Worm (Caenorhabditis elegans): ENCODE data around the gene Y59C2A.3.

The Y59C2A.3 gene

DNA sequence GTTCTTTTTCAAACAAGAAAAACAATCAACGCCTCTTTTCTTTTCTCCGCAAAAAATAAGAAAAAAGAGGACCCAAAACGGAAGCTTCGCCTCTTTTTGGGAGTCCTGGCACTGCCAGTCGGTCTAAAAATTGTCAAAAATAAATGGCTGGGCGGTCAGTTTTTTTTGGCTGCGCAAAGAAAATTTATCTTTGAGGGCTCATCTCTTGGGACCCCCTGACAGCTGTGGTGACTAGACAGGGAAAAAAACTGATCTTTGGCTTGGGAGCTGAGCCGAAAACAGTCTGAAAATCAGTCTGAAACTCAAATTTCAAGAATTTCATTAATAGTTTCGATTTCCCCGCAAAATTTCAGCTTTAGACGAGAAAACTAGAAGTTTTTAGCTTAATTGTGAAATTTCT lies 29.2 kb downstream of the Y59C2A.3 start:
- TF ChIP-seq scrt-1 (GFP tag; IDR thresholded peaks at IDR 0.05) (no peak), ceh-36 (tag; optimal IDR thresholded peaks at IDR 0.05) (no peak), sea-1 (GFP tag; conservative IDR thresholded peaks at IDR 0.05) (no peak), hmbx-1 (tag; optimal IDR thresholded peaks at IDR 0.05) (no peak)

DNA sequence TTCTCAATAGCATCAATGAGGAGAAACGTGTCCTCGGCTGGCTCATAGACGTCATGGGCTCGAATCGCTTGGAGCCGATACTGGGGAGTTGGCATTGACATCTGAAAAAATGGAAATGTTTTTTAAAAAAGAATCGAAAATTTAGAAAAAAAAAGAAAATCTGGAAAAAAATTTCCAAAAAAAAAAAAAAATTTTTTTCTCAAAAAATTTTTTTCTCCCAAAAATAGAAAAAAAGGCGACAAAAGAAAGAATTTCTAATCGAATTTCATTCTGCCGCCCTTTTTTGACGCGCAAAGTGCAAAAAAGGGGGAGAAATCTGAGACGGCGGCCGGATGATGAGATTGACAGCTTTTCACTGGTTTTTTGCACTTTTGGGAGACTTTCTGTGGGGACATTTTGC lies 30.4 kb downstream of the Y59C2A.3 start, which contains the start of gene mtq-2:
TSS of gene mtq-2 (minus strand) at position 101 of the 400 bp plus-strand sequence.
- no peak for TF ChIP-seq ama-1 (optimal IDR thresholded peaks at IDR 0.05)
- no peak for TF ChIP-seq pes-1 (GFP tag; IDR thresholded peaks at IDR 0.05)
- no peak for TF ChIP-seq ets-7 (tag; optimal IDR thresholded peaks at IDR 0.05)
- TF ChIP-seq tbx-37 (GFP tag; conservative IDR thresholded peaks at IDR 0.05): no peak
- no peak for TF ChIP-seq hmbx-1 (tag; optimal IDR thresholded peaks at IDR 0.05)
- no peak for TF ChIP-seq ceh-36 (tag; optimal IDR thresholded peaks at IDR 0.05)
- TF ChIP-seq hmg-4 (GFP tag; optimal IDR thresholded peaks at IDR 0.05): no peak
- TF ChIP-seq scrt-1 (GFP tag; IDR thresholded peaks at IDR 0.05): no peak
- no peak for TF ChIP-seq tra-4 (tag; optimal IDR thresholded peaks at IDR 0.05)
- no peak for TF ChIP-seq tbx-11 (GFP tag; IDR thresholded peaks at IDR 0.05)
- no peak for TF ChIP-seq sea-1 (GFP tag; conservative IDR thresholded peaks at IDR 0.05)
- no peak for TF ChIP-seq B0310.2 (tag; optimal IDR thresholded peaks at IDR 0.05)
- no peak for TF ChIP-seq flt-1 (GFP tag; IDR thresholded peaks at IDR 0.05)

DNA sequence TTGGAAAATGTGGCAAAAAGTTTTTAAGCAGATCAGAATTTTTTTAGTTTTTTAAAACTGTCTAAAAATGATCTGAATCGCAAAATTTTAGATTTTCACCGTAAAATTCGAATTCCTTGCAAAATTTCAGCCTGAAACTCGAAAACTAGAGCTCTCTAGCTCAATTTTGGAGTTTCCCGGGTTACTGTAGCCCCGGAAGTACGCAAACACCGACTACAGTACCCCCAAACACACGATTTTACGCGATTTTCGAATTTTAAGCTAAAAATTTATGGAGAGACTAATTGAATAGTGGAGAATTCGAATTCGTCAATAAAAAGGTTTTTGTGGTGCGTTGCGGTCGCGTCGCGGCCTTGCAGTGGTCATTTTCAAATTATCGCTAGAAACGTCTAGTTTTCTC lies 33.0 kb downstream of the Y59C2A.3 start:
- TF ChIP-seq ceh-13 (GFP tag; optimal IDR thresholded peaks at IDR 0.05): no peak
- TF ChIP-seq tra-4 (tag; optimal IDR thresholded peaks at IDR 0.05): no peak

DNA sequence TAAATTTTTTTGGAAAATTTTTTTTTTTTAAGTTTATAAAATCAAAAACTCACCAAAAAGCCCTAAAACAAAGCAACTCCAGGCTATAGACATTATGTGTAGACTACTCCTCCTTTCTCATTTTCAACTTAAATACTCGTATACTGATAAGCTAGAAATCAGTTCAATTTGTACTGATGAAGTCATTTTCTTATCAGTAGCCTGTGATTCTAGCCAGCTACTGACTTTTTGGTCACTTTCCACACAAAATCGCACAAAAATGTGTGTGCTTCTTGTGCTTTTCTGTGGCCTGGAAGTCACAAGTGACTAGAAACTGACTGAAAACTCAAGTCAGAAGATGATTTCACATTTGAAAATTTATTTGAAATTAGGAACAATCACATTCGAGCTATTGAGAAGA lies 33.4 kb downstream of the Y59C2A.3 start, which contains the start of gene gba-2:
TSS of gene gba-2 (minus strand) at position 106 of the 400 bp plus-strand sequence.
- TF ChIP-seq ceh-36 (tag; optimal IDR thresholded peaks at IDR 0.05) (no peak), tbx-11 (GFP tag; IDR thresholded peaks at IDR 0.05) (no peak), flt-1 (GFP tag; IDR thresholded peaks at IDR 0.05) (no peak), B0310.2 (tag; optimal IDR thresholded peaks at IDR 0.05) (no peak), hnd-1 (tag; optimal IDR thresholded peaks at IDR 0.05) (no peak), hmbx-1 (tag; optimal IDR thresholded peaks at IDR 0.05) (no peak), aly-1 (tag; optimal IDR thresholded peaks at IDR 0.05) (no peak), tbx-37 (GFP tag; conservative IDR thresholded peaks at IDR 0.05) (no peak), F13C5.2 (tag; optimal IDR thresholded peaks at IDR 0.05) (no peak), ets-7 (tag; optimal IDR thresholded peaks at IDR 0.05) (no peak), ceh-13 (GFP tag; optimal IDR thresholded peaks at IDR 0.05) (no peak), tra-4 (tag; optimal IDR thresholded peaks at IDR 0.05) (no peak)

DNA sequence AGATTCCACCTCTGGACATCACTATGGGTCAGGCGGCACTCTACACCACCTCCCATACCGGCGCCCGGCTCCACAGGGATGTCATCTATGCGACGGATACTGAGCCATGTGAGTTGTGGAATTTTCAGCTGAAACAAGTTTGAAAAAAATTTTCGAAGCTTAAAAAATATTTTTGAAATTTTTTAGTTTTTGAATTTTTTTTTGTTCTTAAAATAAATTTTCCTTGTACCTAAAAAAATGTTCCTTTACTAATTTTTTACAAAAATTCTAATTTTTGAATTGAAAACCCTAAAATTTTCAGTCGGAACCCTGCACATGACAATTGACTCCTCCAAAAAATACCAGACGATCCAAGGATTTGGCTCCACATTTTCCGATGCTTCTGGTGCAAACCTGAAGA lies 42.0 kb downstream of the Y59C2A.3 start:
- no peak for TF ChIP-seq pes-1 (GFP tag; IDR thresholded peaks at IDR 0.05)
- TF ChIP-seq F13C5.2 (tag; optimal IDR thresholded peaks at IDR 0.05): no peak
- no peak for TF ChIP-seq scrt-1 (GFP tag; IDR thresholded peaks at IDR 0.05)
- TF ChIP-seq B0310.2 (tag; optimal IDR thresholded peaks at IDR 0.05): no peak
- TF ChIP-seq tbx-37 (GFP tag; conservative IDR thresholded peaks at IDR 0.05): no peak
- no peak for TF ChIP-seq hnd-1 (tag; optimal IDR thresholded peaks at IDR 0.05)
- TF ChIP-seq ceh-36 (tag; optimal IDR thresholded peaks at IDR 0.05): no peak
- TF ChIP-seq aly-1 (tag; optimal IDR thresholded peaks at IDR 0.05): no peak

DNA sequence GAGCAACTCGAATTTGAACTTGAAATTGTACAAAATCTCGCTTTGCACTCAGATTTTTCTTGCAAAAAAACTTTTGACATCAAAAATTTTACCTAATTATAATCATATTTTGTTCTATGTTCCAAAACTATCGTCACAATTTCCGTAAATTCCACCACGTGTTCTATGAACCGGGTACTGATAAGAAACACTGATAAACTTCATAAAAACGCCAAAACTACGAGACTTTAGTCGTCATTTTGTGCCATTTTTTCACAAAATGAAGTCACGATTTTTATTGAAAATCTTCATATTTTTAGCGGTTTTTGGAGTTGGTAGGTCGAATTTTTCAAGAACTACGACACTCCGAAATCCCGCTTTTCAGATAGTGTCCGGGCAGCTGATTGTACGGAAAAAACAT lies 43.0 kb downstream of the Y59C2A.3 start, which contains the start of gene gba-1:
TSS of gene gba-1 (plus strand) at position 54 of the 400 bp plus-strand sequence.
- no peak for TF ChIP-seq scrt-1 (GFP tag; IDR thresholded peaks at IDR 0.05)
- no peak for TF ChIP-seq tbx-11 (GFP tag; IDR thresholded peaks at IDR 0.05)

DNA sequence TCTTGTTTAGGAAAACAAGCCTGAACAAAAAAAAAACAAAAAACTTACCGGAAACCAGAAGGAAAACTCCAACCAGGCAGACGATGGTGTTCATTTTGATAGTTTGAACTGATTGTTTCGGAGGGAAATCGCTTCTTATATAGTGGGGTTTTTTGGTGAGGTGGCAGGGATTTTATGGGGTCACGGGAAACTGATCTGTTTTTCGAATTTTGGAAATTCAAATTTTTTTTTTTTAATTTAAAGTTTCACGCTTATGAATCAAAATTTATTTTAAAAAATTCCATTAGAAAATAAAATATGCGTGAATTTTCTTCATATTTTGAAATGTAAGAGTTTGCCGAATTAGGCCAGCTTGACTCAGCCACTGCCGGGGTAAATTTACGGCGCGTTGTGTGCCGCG lies 44.4 kb downstream of the Y59C2A.3 start, which contains the start of gene C33C12.7:
TSS of gene C33C12.7 (minus strand) at position 101 of the 400 bp plus-strand sequence.
- TF ChIP-seq ceh-36 (tag; optimal IDR thresholded peaks at IDR 0.05): no peak

DNA sequence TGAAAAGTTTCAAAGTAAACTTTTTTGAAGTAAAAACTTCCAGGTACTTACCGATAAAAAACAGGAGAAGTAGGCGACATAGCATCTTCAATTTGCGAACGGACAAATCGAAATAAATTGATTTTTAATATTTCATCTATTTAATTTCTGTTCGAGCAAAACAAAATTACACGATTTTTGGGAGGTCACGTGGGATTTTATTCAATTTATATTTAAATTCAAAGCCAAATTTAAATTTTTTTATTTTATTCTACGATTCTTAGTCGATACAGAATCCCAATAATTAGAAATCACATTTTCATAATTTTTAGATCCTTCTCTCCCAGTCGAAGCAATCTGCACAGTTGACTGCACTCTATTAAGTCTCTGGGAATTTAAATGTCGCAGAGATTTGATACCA lies 49.6 kb downstream of the Y59C2A.3 start, which contains the start of gene C33C12.12:
TSS of gene C33C12.12 (minus strand) at position 101 of the 400 bp plus-strand sequence.
- TF ChIP-seq ceh-13 (GFP tag; optimal IDR thresholded peaks at IDR 0.05) (no peak), scrt-1 (GFP tag; IDR thresholded peaks at IDR 0.05) (no peak), hnd-1 (tag; optimal IDR thresholded peaks at IDR 0.05) (no peak), tbx-37 (GFP tag; conservative IDR thresholded peaks at IDR 0.05) (no peak), F13C5.2 (tag; optimal IDR thresholded peaks at IDR 0.05) (no peak), ets-7 (tag; optimal IDR thresholded peaks at IDR 0.05) (no peak)

DNA sequence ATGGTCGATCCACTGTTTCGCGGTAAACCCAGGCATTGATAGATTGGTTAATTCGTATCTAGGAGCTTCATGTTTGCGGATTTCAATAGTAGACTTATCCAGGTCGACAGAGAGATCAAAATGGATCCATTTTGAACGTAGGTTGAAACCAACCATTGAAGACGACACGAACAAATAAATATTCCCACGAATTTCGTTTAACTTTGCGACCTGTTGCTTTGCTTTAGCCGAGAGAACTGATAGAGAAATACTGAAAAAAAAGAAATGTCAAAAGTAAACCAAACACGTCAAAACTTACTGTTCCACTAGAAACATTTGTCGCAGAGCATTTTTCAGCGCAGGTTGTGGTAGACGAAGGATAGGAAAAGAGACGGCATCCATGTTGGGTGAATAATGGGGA lies 51.3 kb downstream of the Y59C2A.3 start, which contains the start of gene fbxb-38:
TSS of gene fbxb-38 (minus strand) at position 390 of the 400 bp plus-strand sequence.
- TF ChIP-seq scrt-1 (GFP tag; IDR thresholded peaks at IDR 0.05) (no peak), ama-1 (optimal IDR thresholded peaks at IDR 0.05) (no peak), tra-4 (tag; optimal IDR thresholded peaks at IDR 0.05) (no peak), hnd-1 (tag; optimal IDR thresholded peaks at IDR 0.05) (no peak), B0310.2 (tag; optimal IDR thresholded peaks at IDR 0.05) (no peak), flt-1 (GFP tag; IDR thresholded peaks at IDR 0.05) (no peak)

DNA sequence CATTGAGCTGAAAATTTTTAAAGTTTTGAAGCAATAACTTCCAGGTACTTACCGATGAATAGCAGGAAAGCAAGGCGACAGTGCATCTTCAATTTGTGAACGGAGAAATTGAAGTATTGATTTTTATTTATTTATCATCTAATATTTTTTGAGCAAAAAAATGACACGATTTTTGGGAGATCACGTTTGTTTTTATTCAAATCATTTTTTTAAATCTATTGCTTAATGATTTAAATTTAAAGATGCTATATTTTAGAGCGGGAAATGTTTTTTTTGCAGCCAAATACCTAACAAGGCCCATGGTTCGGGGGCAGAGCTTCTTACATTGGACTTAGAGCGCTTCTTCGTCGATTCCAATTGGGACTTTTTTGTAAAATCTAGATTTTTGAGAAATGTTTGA lies 53.3 kb downstream of the Y59C2A.3 start, which contains the start of gene C33C12.4:
TSS of gene C33C12.4 (minus strand) at position 101 of the 400 bp plus-strand sequence.
- no peak for TF ChIP-seq tbx-11 (GFP tag; IDR thresholded peaks at IDR 0.05)
- no peak for TF ChIP-seq tra-4 (tag; optimal IDR thresholded peaks at IDR 0.05)
- TF ChIP-seq sea-1 (GFP tag; conservative IDR thresholded peaks at IDR 0.05): no peak
- TF ChIP-seq ceh-36 (tag; optimal IDR thresholded peaks at IDR 0.05): no peak
- no peak for TF ChIP-seq pes-1 (GFP tag; IDR thresholded peaks at IDR 0.05)
- TF ChIP-seq F13C5.2 (tag; optimal IDR thresholded peaks at IDR 0.05): no peak
- TF ChIP-seq hmg-4 (GFP tag; optimal IDR thresholded peaks at IDR 0.05): no peak
- no peak for TF ChIP-seq ama-1 (optimal IDR thresholded peaks at IDR 0.05)
- no peak for TF ChIP-seq scrt-1 (GFP tag; IDR thresholded peaks at IDR 0.05)
- no peak for TF ChIP-seq flt-1 (GFP tag; IDR thresholded peaks at IDR 0.05)
- no peak for TF ChIP-seq aly-1 (tag; optimal IDR thresholded peaks at IDR 0.05)
- no peak for TF ChIP-seq hnd-1 (tag; optimal IDR thresholded peaks at IDR 0.05)
- no peak for TF ChIP-seq B0310.2 (tag; optimal IDR thresholded peaks at IDR 0.05)
- no peak for TF ChIP-seq ets-7 (tag; optimal IDR thresholded peaks at IDR 0.05)
- no peak for TF ChIP-seq ceh-13 (GFP tag; optimal IDR thresholded peaks at IDR 0.05)
- TF ChIP-seq hmbx-1 (tag; optimal IDR thresholded peaks at IDR 0.05): no peak
- TF ChIP-seq tbx-37 (GFP tag; conservative IDR thresholded peaks at IDR 0.05): no peak
